Fruit fly (Drosophila melanogaster) whole organism, pupa: ENCODE data around the gene cact.

Source experiments
- CG10348 ChIP-seq: fragments of 200-800 bp; sonication (Bioruptor generic); IDR thresholded peaks from 2 replicates; pipeline ENCODE4 v1.3.6; 2022; ENCODE audit warnings: missing biosample characterization, missing genetic modification characterization
- CG12605 ChIP-seq: fragments of 200-800 bp; sonication (Bioruptor generic); IDR thresholded peaks from 2 replicates; pipeline ENCODE4 v1.3.6; 2022; ENCODE audit warnings: missing biosample characterization, missing genetic modification characterization
- CG13204 ChIP-seq: fragments of 200-800 bp; sonication (Bioruptor generic); optimal IDR thresholded peaks from 2 replicates; lab custom pipeline; 2018; ENCODE audit warnings: missing biosample characterization, mild to moderate bottlenecking, missing genetic modification characterization, moderate library complexity
- CG14655 ChIP-seq: fragments of 200-800 bp; sonication (Bioruptor generic); optimal IDR thresholded peaks from 3 replicates; lab custom pipeline; 2017; ENCODE audit warnings: mild to moderate bottlenecking, missing biosample characterization, missing genetic modification reagents, missing genetic modification characterization
- CG15710 ChIP-seq: fragments of 200-800 bp; sonication (Bioruptor generic); optimal IDR thresholded peaks from 2 replicates; lab custom pipeline; 2018; ENCODE audit warnings: missing biosample characterization, mild to moderate bottlenecking, missing genetic modification characterization, moderate library complexity
- CG17806 ChIP-seq: fragments of 200-800 bp; sonication (Bioruptor generic); optimal IDR thresholded peaks from 2 replicates; lab custom pipeline; 2018; ENCODE audit warnings: missing biosample characterization, mild to moderate bottlenecking, missing genetic modification characterization, moderate library complexity
- CG32121 ChIP-seq: fragments of 200-800 bp; sonication (Bioruptor generic); IDR thresholded peaks from 2 replicates; pipeline ENCODE4 v1.3.6; 2022; ENCODE audit warnings: missing biosample characterization, missing genetic modification characterization
- CG34367 ChIP-seq: fragments of 200-800 bp; sonication (Bioruptor generic); optimal IDR thresholded peaks from 2 replicates; lab custom pipeline; 2018; ENCODE audit warnings: missing biosample characterization, mild to moderate bottlenecking, missing genetic modification characterization
- CG4496 ChIP-seq: fragments of 200-800 bp; sonication (Bioruptor generic); IDR thresholded peaks from 3 replicates; pipeline ENCODE4 v1.3.6; 2022; ENCODE audit warnings: missing biosample characterization, missing genetic modification characterization
- CG8159 ChIP-seq: fragments of 200-800 bp; sonication (Bioruptor generic); optimal IDR thresholded peaks from 3 replicates; lab custom pipeline; 2018; ENCODE audit warnings: missing biosample characterization, mild to moderate bottlenecking, missing genetic modification characterization, moderate library complexity
- CG8301 ChIP-seq: fragments of 200-800 bp; sonication (Bioruptor generic); optimal IDR thresholded peaks from 2 replicates; lab custom pipeline; 2018; ENCODE audit warnings: missing biosample characterization, mild to moderate bottlenecking, missing genetic modification characterization
- CG9948 ChIP-seq: fragments of 200-800 bp; sonication (Bioruptor generic); optimal IDR thresholded peaks from 2 replicates; lab custom pipeline; 2018; ENCODE audit warnings: missing biosample characterization, mild to moderate bottlenecking, missing genetic modification characterization, moderate library complexity
- D1 ChIP-seq: fragments of 200-800 bp; sonication (Bioruptor generic); optimal IDR thresholded peaks from 2 replicates; lab custom pipeline; 2018; ENCODE audit warnings: missing biosample characterization, mild to moderate bottlenecking, missing genetic modification characterization, moderate library complexity
- EcR ChIP-seq: fragments of 200-800 bp; sonication (Bioruptor generic); optimal IDR thresholded peaks from 3 replicates; lab custom pipeline; 2019; ENCODE audit warnings: missing biosample characterization, missing genetic modification characterization, mild to moderate bottlenecking, moderate library complexity, missing genetic modification reagents
- Ets98B ChIP-seq: fragments of 200-800 bp; sonication (Bioruptor generic); IDR thresholded peaks from 2 replicates; pipeline ENCODE4 v1.3.6; 2022; ENCODE audit warnings: missing biosample characterization, missing genetic modification characterization
- Pif1A ChIP-seq: fragments of 200-800 bp; sonication (Bioruptor generic); optimal IDR thresholded peaks from 3 replicates; lab custom pipeline; 2016; ENCODE audit warnings: missing biosample characterization, missing genetic modification characterization
- Pif1B ChIP-seq: fragments of 200-800 bp; sonication (Bioruptor generic); optimal IDR thresholded peaks from 3 replicates; lab custom pipeline; 2016; ENCODE audit warnings: missing biosample characterization, missing genetic modification characterization
- Snoo ChIP-seq: fragments of 200-800 bp; sonication (Bioruptor generic); optimal IDR thresholded peaks from 3 replicates; lab custom pipeline; 2017; ENCODE audit warnings: missing biosample characterization, mild to moderate bottlenecking, missing genetic modification characterization, inconsistent platforms
- fd96Ca ChIP-seq: fragments of 200-800 bp; sonication (Bioruptor generic); IDR thresholded peaks from 3 replicates; pipeline ENCODE4 v1.3.6; 2022; ENCODE audit warnings: missing biosample characterization, missing genetic modification characterization
- gl ChIP-seq: fragments of 200-800 bp; sonication (Bioruptor generic); optimal IDR thresholded peaks from 2 replicates; lab custom pipeline; 2018; ENCODE audit warnings: missing biosample characterization, mild to moderate bottlenecking, missing genetic modification characterization
- rn ChIP-seq: fragments of 200-800 bp; sonication (Bioruptor generic); IDR thresholded peaks from 2 replicates; pipeline ENCODE4 v1.3.6; 2022; ENCODE audit warnings: missing biosample characterization, missing genetic modification characterization

Gene cact

dm6 chr2L:16307026-16307703 is 18.8 kb downstream of the cact start, which contains the start of the genes CG5861 and Syx5:
Gene CG5861 (minus strand): TSS chr2L:16307298.
Gene Syx5 (plus strand): TSS chr2L:16307346.
- TF ChIP-seq CG17806 (tag; lab: Kevin White, UChicago) (peak; percentile 37), gl (tag; lab: Kevin White, UChicago) (no peak), rn (GFP tag; lab: Robert Waterston, UW) (peak; percentile 42; the same call in 1 of the 2 replicates), CG15710 (tag; lab: Kevin White, UChicago) (peak; percentile 42), CG10348 (GFP tag; lab: Robert Waterston, UW) (no peak), Snoo (peak; percentile 29), CG9948 (tag; lab: Kevin White, UChicago) (peak; percentile 12), EcR (GFP tag; lab: Kevin White, UChicago) (peak; percentile 0), CG34367 (tag; lab: Kevin White, UChicago) (no peak), Ets98B (GFP tag; lab: Robert Waterston, UW) (peak; percentile 60), CG32121 (GFP tag; lab: Robert Waterston, UW) (peak; percentile 57; the same call in 1 of the 2 replicates), CG14655 (GFP tag; lab: Kevin White, UChicago) (no peak)

DNA sequence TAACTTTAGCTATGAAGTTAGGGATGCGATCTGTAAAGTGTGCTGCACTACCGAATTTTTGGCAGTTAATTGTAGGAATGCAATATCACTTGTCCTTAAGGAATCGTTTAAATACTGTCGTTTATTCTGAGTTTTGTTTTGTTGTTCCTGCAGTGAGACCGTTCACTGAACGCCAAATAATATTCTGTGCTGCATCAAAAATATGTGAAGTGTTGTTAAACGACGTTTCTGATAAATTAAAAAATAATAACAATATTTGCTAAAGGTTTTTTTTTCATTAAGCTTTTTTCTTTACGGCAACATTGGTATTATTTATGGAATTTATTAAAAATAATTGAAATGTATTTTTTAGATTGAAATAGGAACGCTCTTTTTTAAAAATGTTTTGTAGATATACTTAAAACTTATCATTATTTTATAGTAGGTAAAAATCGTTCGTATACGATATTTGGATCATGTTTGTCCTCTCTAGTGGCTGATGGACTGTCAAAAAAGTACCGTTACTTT is 23.2 kb downstream of the cact start, which contains the start of gene GMF:
Gene GMF, minus strand, starts transcription at position 182 of the 507 bp plus-strand sequence.
- TF ChIP-seq CG15710 (tag; lab: Kevin White, UChicago): peak; percentile 34
- no peak for TF ChIP-seq CG4496
- TF ChIP-seq CG14655 (GFP tag; lab: Kevin White, UChicago): no peak
- peak; percentile 58 for TF ChIP-seq D1 (tag; lab: Kevin White, UChicago)
- TF ChIP-seq, all 21 proteins: peak for 2

- TF ChIP-seq rn (GFP tag; lab: Robert Waterston, UW) (0 out of 2 replicates have a peak, but pooled peaks have one; percentile 40), gl (tag; lab: Kevin White, UChicago) (no peak), CG8159 (peak; percentile 73), Ets98B (GFP tag; lab: Robert Waterston, UW) (peak; percentile 27; the same call in 1 of the 2 replicates), fd96Ca (GFP tag; lab: Robert Waterston, UW) (no peak), CG10348 (GFP tag; lab: Robert Waterston, UW) (0 out of 2 replicates have a peak, but pooled peaks have one; percentile 16), CG13204 (GFP tag; lab: Kevin White, UChicago) (no peak), CG32121 (GFP tag; lab: Robert Waterston, UW) (peak; percentile 14; the same call in 1 of the 2 replicates), CG4496 (peak; percentile 69), CG17806 (tag; lab: Kevin White, UChicago) (peak; percentile 62), Pif1B (no peak), EcR (GFP tag; lab: Kevin White, UChicago) (no peak), CG15710 (tag; lab: Kevin White, UChicago) (peak; percentile 74), CG14655 (GFP tag; lab: Kevin White, UChicago) (no peak), Snoo (peak; percentile 64), CG9948 (tag; lab: Kevin White, UChicago) (peak; percentile 59), D1 (tag; lab: Kevin White, UChicago) (no peak), CG12605 (GFP tag; lab: Robert Waterston, UW) (no peak), CG8301 (tag; lab: Kevin White, UChicago) (peak; percentile 59), Pif1A (GFP tag; lab: Kevin White, UChicago) (no peak), CG34367 (tag; lab: Kevin White, UChicago) (peak; percentile 56)
- TF ChIP-seq, all 21 proteins: peak for 12
These were observed 26.3 kb downstream of the cact start, which contains the start of the genes heix and CG17328 for dm6 chr2L:16299466-16300311. Gene heix (minus strand): TSS chr2L:16299858. Gene CG17328 (plus strand): TSS chr2L:16299943.

DNA sequence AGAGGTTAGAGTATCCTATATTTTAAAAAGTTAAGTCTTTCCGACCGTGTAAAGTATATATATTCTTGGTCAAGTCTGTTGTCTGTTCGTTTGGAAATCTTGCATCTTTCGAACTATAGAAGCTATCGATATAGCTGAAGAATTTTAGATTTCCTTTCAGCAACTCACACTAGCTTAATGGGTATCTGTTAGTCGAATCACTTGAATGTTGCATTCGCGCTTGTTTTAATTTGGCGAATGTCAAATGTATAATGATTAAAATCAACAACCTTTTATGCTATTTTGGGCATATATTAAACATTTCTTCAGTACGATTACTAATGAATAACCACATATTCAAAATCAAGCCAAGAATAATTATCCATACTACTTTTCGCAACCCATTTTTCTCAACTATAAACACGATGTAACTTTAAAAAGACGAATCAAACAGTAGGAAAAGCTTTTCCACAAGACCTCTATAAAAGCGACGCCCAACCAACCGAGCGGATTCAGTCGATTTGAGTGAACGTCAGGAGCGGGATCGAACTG is 32.2 kb downstream of the cact start, which contains the start of gene Cyp303a1:
Gene Cyp303a1, plus strand, starts transcription at position 481 of the 531 bp plus-strand sequence.
- TF ChIP-seq CG9948 (tag; lab: Kevin White, UChicago) (no peak), Pif1B (no peak), CG8301 (tag; lab: Kevin White, UChicago) (no peak), Ets98B (GFP tag; lab: Robert Waterston, UW) (no peak), rn (GFP tag; lab: Robert Waterston, UW) (no peak), D1 (tag; lab: Kevin White, UChicago) (no peak), CG15710 (tag; lab: Kevin White, UChicago) (no peak), gl (tag; lab: Kevin White, UChicago) (no peak), EcR (GFP tag; lab: Kevin White, UChicago) (no peak)

DNA sequence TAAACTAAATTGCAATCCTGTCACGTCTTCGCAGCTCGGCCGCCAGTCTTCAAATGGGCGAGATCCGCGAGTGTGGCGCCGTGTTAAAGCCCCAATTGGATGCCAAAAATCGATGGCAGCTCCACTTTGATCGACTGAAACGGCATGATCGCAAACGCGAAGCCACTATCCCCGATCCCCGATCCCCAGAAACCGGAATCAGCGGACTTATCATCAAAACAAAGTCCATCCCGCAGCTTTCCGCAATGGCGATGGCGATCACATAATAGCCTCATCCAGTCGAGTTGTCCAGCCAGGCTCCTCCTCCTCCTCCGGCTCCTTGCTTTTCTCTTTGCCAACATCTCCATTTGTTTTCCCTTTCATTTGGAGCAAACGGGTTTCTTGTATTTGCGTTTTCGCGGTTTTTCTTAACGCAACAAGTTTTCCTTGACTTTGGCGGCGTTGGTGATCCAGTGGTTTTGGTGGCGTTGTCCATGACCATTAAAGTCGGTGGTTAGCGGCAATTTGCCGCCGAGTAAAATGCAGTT is 33.0 kb downstream of the cact start, which contains the start of gene CG13258:
Gene CG13258, minus strand, starts transcription at position 51 of the 527 bp plus-strand sequence.
- no peak for TF ChIP-seq CG32121 (GFP tag; lab: Robert Waterston, UW)
- TF ChIP-seq CG4496: no peak; the same call in 2 of the 3 replicates
- peak; percentile 16; the same call in 1 of the 2 replicates for TF ChIP-seq Ets98B (GFP tag; lab: Robert Waterston, UW)
- TF ChIP-seq CG8159: no peak
- no peak for TF ChIP-seq CG13204 (GFP tag; lab: Kevin White, UChicago)
